Worm (Caenorhabditis elegans): ENCODE data around the gene xnd-1.

The xnd-1 gene

DNA sequence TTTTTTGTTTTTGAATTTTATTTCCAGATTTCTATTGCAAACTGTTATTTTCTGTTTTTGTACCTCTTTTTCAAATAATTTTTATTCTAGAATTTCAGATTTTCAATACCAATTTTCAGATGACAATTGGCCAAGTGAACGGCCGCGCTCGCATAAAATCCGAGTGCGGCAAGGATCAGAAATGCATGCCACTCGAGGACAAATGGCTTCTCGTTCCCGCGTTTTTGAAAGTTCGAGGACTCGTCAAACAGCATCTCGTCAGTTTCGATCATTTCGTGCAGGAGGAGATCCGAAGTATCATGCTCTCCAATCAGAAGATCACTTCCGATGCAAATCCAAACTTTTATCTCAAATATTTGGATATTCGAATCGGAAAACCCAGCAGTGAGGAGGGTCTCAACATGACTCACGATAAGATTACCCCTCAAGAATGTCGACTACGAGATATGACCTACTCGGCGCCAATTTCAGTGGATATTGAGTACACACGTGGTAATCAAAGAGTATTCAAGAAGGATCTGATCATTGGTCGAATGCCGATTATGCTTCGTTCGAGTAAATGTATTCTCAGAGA, 46.9 kb upstream of the xnd-1 start, which contains the start of gene rpc-2 (continued):
- peak; percentile 86 for TF ChIP-seq Y53G8AR.9 (GFP tag; conservative IDR thresholded peaks at IDR 0.05)
- peak; percentile 26 for TF ChIP-seq madf-10 (tag; optimal IDR thresholded peaks at IDR 0.05)
- no peak for TF ChIP-seq attf-6 (GFP tag; IDR thresholded peaks at IDR 0.05)
- no peak for TF ChIP-seq bed-2 (GFP tag; IDR thresholded peaks at IDR 0.05)
- no peak for TF ChIP-seq lin-26 (GFP tag; IDR thresholded peaks at IDR 0.05)
- 0 out of 2 replicates have a peak, but pooled peaks have one; percentile 27 for TF ChIP-seq aptf-3 (GFP tag; IDR thresholded peaks at IDR 0.05)
- TF ChIP-seq sdz-38 (tag; optimal IDR thresholded peaks at IDR 0.05), result no peak
- TF ChIP-seq pbrm-1 (GFP tag; IDR thresholded peaks at IDR 0.05), result peak; percentile 32; the same call in 1 of the 2 replicates
- no peak for TF ChIP-seq ztf-22 (GFP tag; optimal IDR thresholded peaks at IDR 0.05)
- no peak for TF ChIP-seq somi-1 (GFP tag; optimal IDR thresholded peaks at IDR 0.05)
- TF ChIP-seq ekl-4 (GFP tag; IDR thresholded peaks at IDR 0.05), result peak; percentile 51
- TF ChIP-seq zfh-2 (GFP tag; conservative IDR thresholded peaks at IDR 0.05), result peak; percentile 43; the same call in 1 of the 2 replicates
- TF ChIP-seq F55B11.4 (tag; optimal IDR thresholded peaks at IDR 0.05; ENCODE audit: borderline replicate concordance, insufficient read depth), result no peak
- no peak for TF ChIP-seq F37B4.10 (GFP tag; IDR thresholded peaks at IDR 0.05)
- TF ChIP-seq hmg-1.2 (GFP tag; IDR thresholded peaks at IDR 0.05), result 0 out of 2 replicates have a peak, but pooled peaks have one; percentile 16
- no peak for TF ChIP-seq him-1 (tag; optimal IDR thresholded peaks at IDR 0.05)
- TF ChIP-seq ztf-18 (tag; optimal IDR thresholded peaks at IDR 0.05), result no peak
- TF ChIP-seq nhr-27 (tag; optimal IDR thresholded peaks at IDR 0.05), result peak; percentile 1
- TF ChIP-seq F23B12.7 (tag; optimal IDR thresholded peaks at IDR 0.05; ENCODE audit: insufficient read depth), result no peak
- TF ChIP-seq lir-1 (GFP tag; conservative IDR thresholded peaks at IDR 0.05), result no peak
- TF ChIP-seq K12H6.12 (tag; optimal IDR thresholded peaks at IDR 0.05), result no peak
- no peak for TF ChIP-seq tbx-9 (tag; optimal IDR thresholded peaks at IDR 0.05; ENCODE audit: borderline replicate concordance)
- no peak for TF ChIP-seq hrde-1 (tag; optimal IDR thresholded peaks at IDR 0.05; ENCODE audit: borderline replicate concordance)
- TF ChIP-seq mes-4 (tag; optimal IDR thresholded peaks at IDR 0.05), result no peak
- no peak for TF ChIP-seq mxl-1 (tag; optimal IDR thresholded peaks at IDR 0.05)
- peak; percentile 44 for TF ChIP-seq atf-7 (tag; optimal IDR thresholded peaks at IDR 0.05)
- TF ChIP-seq gei-17 (GFP tag; optimal IDR thresholded peaks at IDR 0.05), result no peak
- TF ChIP-seq attf-5 (GFP tag; optimal IDR thresholded peaks at IDR 0.05), result no peak
- TF ChIP-seq D2030.7 (GFP tag; IDR thresholded peaks at IDR 0.05), result no peak
- no peak for TF ChIP-seq unc-62 (GFP tag; optimal IDR thresholded peaks at IDR 0.05)
- peak; percentile 74 for TF ChIP-seq dpff-1 (tag; optimal IDR thresholded peaks at IDR 0.05)
- TF ChIP-seq nhr-179 (tag; optimal IDR thresholded peaks at IDR 0.05), result no peak
- no peak for TF ChIP-seq rpc-1 (optimal IDR thresholded peaks at IDR 0.05)
- TF ChIP-seq rpc-1 (tag; optimal IDR thresholded peaks at IDR 0.05), result no peak
- peak; percentile 59 for TF ChIP-seq nhr-90 (tag; optimal IDR thresholded peaks at IDR 0.05)
- TF ChIP-seq lin-54 (GFP tag; optimal IDR thresholded peaks at IDR 0.05), result no peak
- no peak for TF ChIP-seq sea-2 (GFP tag; IDR thresholded peaks at IDR 0.05)
- TF ChIP-seq Y79H2A.3 (GFP tag; conservative IDR thresholded peaks at IDR 0.05), result no peak
- TF ChIP-seq ZK185.1 (tag; optimal IDR thresholded peaks at IDR 0.05; ENCODE audit: poor library complexity, severe bottlenecking), result no peak
- no peak for TF ChIP-seq Y53F4B.3 (GFP tag; IDR thresholded peaks at IDR 0.05)
- no peak for TF ChIP-seq Y67H2A.10 (GFP tag; conservative IDR thresholded peaks at IDR 0.05)
- no peak for TF ChIP-seq F49E8.2 (tag; optimal IDR thresholded peaks at IDR 0.05; ENCODE audit: insufficient read depth)
- TF ChIP-seq lag-1 (GFP tag; IDR thresholded peaks at IDR 0.05), result no peak
- TF ChIP-seq pha-4 (tag; optimal IDR thresholded peaks at IDR 0.05), result no peak
- TF ChIP-seq hmg-20 (GFP tag; IDR thresholded peaks at IDR 0.05), result 0 out of 2 replicates have a peak, but pooled peaks have one; percentile 51
- TF ChIP-seq F10E7.11 (tag; optimal IDR thresholded peaks at IDR 0.05), result peak; percentile 18
- TF ChIP-seq B0019.2 (GFP tag; conservative IDR thresholded peaks at IDR 0.05), result no peak
- TF ChIP-seq chd-7 (tag; optimal IDR thresholded peaks at IDR 0.05), result peak; percentile 85
- TF ChIP-seq ceh-79 (tag; optimal IDR thresholded peaks at IDR 0.05), result no peak
